Worm (Caenorhabditis elegans) whole organism, L4/young adult: ENCODE results near the gene srsx-33.

Experiments
- W03F9.2 ChIP-seq: fragments of 150-350 bp; optimal IDR thresholded peaks from 2 replicates; lab custom pipeline; 2014; ENCODE audit warnings: missing biosample characterization, missing genetic modification characterization
- dao-5 ChIP-seq: sonication (generic microtip); optimal IDR thresholded peaks from 2 replicates; lab custom pipeline; 2016; ENCODE audit warnings: missing genotype, missing genetic modification characterization, moderate library complexity, missing compliant biosample characterization
- him-1 ChIP-seq: sonication (generic microtip); optimal IDR thresholded peaks from 2 replicates; lab custom pipeline; 2016; ENCODE audit warnings: missing genotype, missing genetic modification reagents, missing genetic modification characterization, missing compliant biosample characterization

DNA sequence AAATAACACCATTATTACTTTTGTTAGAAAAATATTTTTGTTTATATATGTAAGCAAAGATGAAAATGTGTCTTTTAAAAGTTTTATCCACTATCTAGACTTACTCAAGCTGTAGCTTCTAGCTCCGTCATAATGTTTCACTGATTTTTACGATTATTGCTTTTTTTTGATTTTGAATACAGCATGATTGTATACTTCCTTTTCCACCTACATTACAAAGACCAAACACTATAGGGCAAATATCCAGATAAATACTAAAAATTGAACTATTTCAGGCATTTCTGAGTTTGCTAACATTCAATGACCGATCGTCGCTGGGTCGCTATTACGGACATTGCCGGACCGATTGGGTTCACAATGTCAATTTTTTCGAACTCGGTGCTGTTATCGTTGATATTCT is 14.4 kb upstream of the srsx-33 start, which contains the start of gene str-116:
- TF ChIP-seq W03F9.2 (tag; lab: Kevin White, UChicago) = no peak
- TF ChIP-seq him-1 (tag; lab: Kevin White, UChicago) = no peak
- no peak for TF ChIP-seq dao-5 (tag; lab: Kevin White, UChicago)
